Worm (Caenorhabditis elegans) whole organism, L3 larva: ENCODE results near the gene ins-2.

Source experiments
- aly-2 ChIP-seq: fragments of 150-350 bp; optimal IDR thresholded peaks from 2 replicates; lab custom pipeline; 2014; ENCODE audit warnings: missing biosample characterization, missing genetic modification characterization
- ama-1 ChIP-seq: fragments of 150-350 bp; optimal IDR thresholded peaks from 2 replicates; lab custom pipeline; 2018
- ceh-16 ChIP-seq: sonication (generic microtip); optimal IDR thresholded peaks from 2 replicates; lab custom pipeline; 2017; ENCODE audit warnings: missing biosample characterization, missing genetic modification characterization
- ceh-28 ChIP-seq: fragments of 150-350 bp; optimal IDR thresholded peaks from 2 replicates; lab custom pipeline; 2014; ENCODE audit warnings: missing biosample characterization, missing genetic modification reagents, missing genetic modification characterization
- ceh-9 ChIP-seq: sonication (generic microtip); optimal IDR thresholded peaks from 2 replicates; lab custom pipeline; 2018; ENCODE audit warnings: missing biosample characterization, missing genetic modification characterization
- daf-12 ChIP-seq: fragments of 150-350 bp; optimal IDR thresholded peaks from 2 replicates; lab custom pipeline; 2014; ENCODE audit warnings: missing biosample characterization, missing genetic modification reagents, missing genetic modification characterization
- egl-5 ChIP-seq: fragments of 150-350 bp; optimal IDR thresholded peaks from 2 replicates; lab custom pipeline; 2017; ENCODE audit warnings: missing biosample characterization, missing genetic modification reagents, missing genetic modification characterization, inconsistent platforms
- elt-2 ChIP-seq: sonication (generic microtip); optimal IDR thresholded peaks from 2 replicates; lab custom pipeline; 2016; ENCODE audit warnings: missing genetic modification reagents, mild to moderate bottlenecking, missing genetic modification characterization, missing compliant biosample characterization
- elt-3 ChIP-seq, 3 experiments: fragments of 150-350 bp in 1 of 3; sonication (generic microtip) in 2 of 3; optimal IDR thresholded peaks; 2 replicates in 2 of 3; 4 replicates in 1 of 3; lab custom pipeline; 2014 to 2017; ENCODE audit warnings: missing biosample characterization in 3 of 3, missing genetic modification characterization in 3 of 3
- fkh-2 ChIP-seq: fragments of 150-350 bp; optimal IDR thresholded peaks from 2 replicates; lab custom pipeline; 2014; ENCODE audit warnings: missing biosample characterization, missing genetic modification reagents, missing genetic modification characterization
- hmg-11 ChIP-seq: sonication (generic microtip); optimal IDR thresholded peaks from 2 replicates; lab custom pipeline; 2016; ENCODE audit warnings: missing genetic modification characterization, missing compliant biosample characterization
- lin-15B ChIP-seq: fragments of 150-350 bp; optimal IDR thresholded peaks from 2 replicates; lab custom pipeline; 2014; ENCODE audit warnings: missing biosample characterization, missing genetic modification characterization
- lin-39 ChIP-seq: fragments of 150-350 bp; optimal IDR thresholded peaks from 2 replicates; lab custom pipeline; 2018; ENCODE audit warnings: missing biosample characterization, missing genetic modification reagents, missing genetic modification characterization
- mml-1 ChIP-seq: fragments of 150-350 bp; sonication (generic microtip); optimal IDR thresholded peaks from 3 replicates; lab custom pipeline; 2014; ENCODE audit warnings: missing biosample characterization, missing genetic modification characterization
- nfya-1 ChIP-seq: sonication (generic microtip); optimal IDR thresholded peaks from 2 replicates; lab custom pipeline; 2017; ENCODE audit warnings: missing genetic modification characterization, mild to moderate bottlenecking, missing compliant biosample characterization, antibody characterized with exemption, moderate library complexity; ENCODE audit not compliant: insufficient read depth
- nhr-11 ChIP-seq: fragments of 150-350 bp; optimal IDR thresholded peaks from 2 replicates; lab custom pipeline; 2014; ENCODE audit warnings: missing biosample characterization, missing genetic modification characterization
- nhr-237 ChIP-seq: fragments of 150-350 bp; optimal IDR thresholded peaks from 2 replicates; lab custom pipeline; 2014; ENCODE audit warnings: missing biosample characterization, missing genetic modification characterization
- nhr-76 ChIP-seq: fragments of 150-350 bp; sonication (generic microtip); optimal IDR thresholded peaks from 5 replicates; lab custom pipeline; 2014; ENCODE audit warnings: missing biosample characterization, missing genetic modification characterization
- pha-4 ChIP-seq: fragments of 150-350 bp; optimal IDR thresholded peaks from 2 replicates; lab custom pipeline; 2014; ENCODE audit warnings: missing biosample characterization, missing genetic modification reagents, missing genetic modification characterization
- pqm-1 ChIP-seq: fragments of 150-350 bp; optimal IDR thresholded peaks from 2 replicates; lab custom pipeline; 2017; ENCODE audit warnings: missing biosample characterization, missing genetic modification characterization, inconsistent platforms
- sea-2 ChIP-seq: fragments of 150-350 bp; sonication (generic microtip); optimal IDR thresholded peaks from 4 replicates; lab custom pipeline; 2014; ENCODE audit warnings: missing biosample characterization, missing genetic modification reagents, missing genetic modification characterization
- skn-1 ChIP-seq: fragments of 150-350 bp; optimal IDR thresholded peaks from 2 replicates; lab custom pipeline; 2014; ENCODE audit warnings: missing biosample characterization, missing genetic modification characterization
- unc-39 ChIP-seq: sonication (generic microtip); optimal IDR thresholded peaks from 4 replicates; lab custom pipeline; 2017; ENCODE audit warnings: missing biosample characterization, missing genetic modification characterization
- unc-62 ChIP-seq: fragments of 150-350 bp; sonication (generic microtip); optimal IDR thresholded peaks from 4 replicates; lab custom pipeline; 2014; ENCODE audit warnings: missing biosample characterization, missing genetic modification reagents, missing genetic modification characterization
- zag-1 ChIP-seq: fragments of 150-350 bp; optimal IDR thresholded peaks from 2 replicates; lab custom pipeline; 2014; ENCODE audit warnings: missing biosample characterization, missing genetic modification characterization

Gene ins-2

ce11 chrII:6028594-6029141 is 40.3 kb downstream of the ins-2 start:
- peak; percentile 35 for TF ChIP-seq nhr-11 (tag; lab: Kevin White, UChicago)
- TF ChIP-seq ceh-28 (tag; lab: Kevin White, UChicago) = no peak
- TF ChIP-seq egl-5 (tag; lab: Kevin White, UChicago) = peak; percentile 35
- peak; percentile 36 for TF ChIP-seq lin-39
- TF ChIP-seq lin-15B = no peak
- TF ChIP-seq nfya-1 (tag; lab: Kevin White, UChicago) = peak; percentile 22
- TF ChIP-seq hmg-11 (tag; lab: Kevin White, UChicago) = no peak

DNA sequence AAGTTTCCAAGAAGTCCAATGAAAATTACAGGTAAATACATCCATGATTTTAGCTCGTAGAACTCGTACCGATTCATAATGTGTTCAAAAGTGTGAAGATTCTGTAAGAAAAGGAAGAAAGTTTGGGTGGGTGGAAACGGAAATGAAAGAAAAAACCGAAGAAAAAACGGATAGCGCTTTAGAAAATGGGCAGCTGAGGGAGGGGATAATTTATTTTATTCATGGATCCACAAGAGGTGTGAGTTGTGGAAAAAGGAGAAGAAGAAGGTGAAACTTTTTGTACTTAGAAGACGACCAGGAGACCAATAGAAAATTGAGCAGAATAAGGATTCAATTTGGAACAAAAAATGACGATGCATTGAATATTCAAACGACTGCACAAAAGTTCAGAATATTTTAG is 42.8 kb downstream of the ins-2 start, which contains the start of gene frpr-16:
Gene frpr-16, minus strand, starts transcription at position 101 of the 400 bp plus-strand sequence.
- no peak for TF ChIP-seq pha-4 (tag; lab: Kevin White, UChicago)
- TF ChIP-seq pqm-1 (tag; lab: Kevin White, UChicago) = no peak
- no peak for TF ChIP-seq nhr-237 (tag; lab: Kevin White, UChicago)
- TF ChIP-seq unc-39 (tag; lab: Kevin White, UChicago) = no peak
- no peak for TF ChIP-seq hmg-11 (tag; lab: Kevin White, UChicago)
- no peak for TF ChIP-seq ama-1 (lab: Kevin White, UChicago)
- TF ChIP-seq daf-12 (tag; lab: Kevin White, UChicago) = no peak
- TF ChIP-seq ceh-16 (tag; lab: Kevin White, UChicago) = no peak
- no peak for TF ChIP-seq ceh-9 (tag; lab: Kevin White, UChicago)
- TF ChIP-seq egl-5 (tag; lab: Kevin White, UChicago) = no peak
- no peak for TF ChIP-seq mml-1
- no peak for TF ChIP-seq aly-2 (tag; lab: Kevin White, UChicago)
- no peak for TF ChIP-seq unc-62 (GFP tag; lab: Kevin White, UChicago)
- TF ChIP-seq fkh-2 (tag; lab: Kevin White, UChicago) = no peak
- TF ChIP-seq elt-3 (tag; optimal IDR thresholded peaks at IDR 0.05; lab: Kevin White, UChicago) = no peak
- TF ChIP-seq zag-1 (tag; lab: Kevin White, UChicago) = no peak
- no peak for TF ChIP-seq elt-2 (tag; lab: Kevin White, UChicago)
- TF ChIP-seq nhr-76 = no peak
- no peak for TF ChIP-seq sea-2
- no peak for TF ChIP-seq skn-1 (tag; lab: Kevin White, UChicago)
